Fruit fly (Drosophila melanogaster): ENCODE measurements around the gene CG14609.

CG14609 gene

DNA sequence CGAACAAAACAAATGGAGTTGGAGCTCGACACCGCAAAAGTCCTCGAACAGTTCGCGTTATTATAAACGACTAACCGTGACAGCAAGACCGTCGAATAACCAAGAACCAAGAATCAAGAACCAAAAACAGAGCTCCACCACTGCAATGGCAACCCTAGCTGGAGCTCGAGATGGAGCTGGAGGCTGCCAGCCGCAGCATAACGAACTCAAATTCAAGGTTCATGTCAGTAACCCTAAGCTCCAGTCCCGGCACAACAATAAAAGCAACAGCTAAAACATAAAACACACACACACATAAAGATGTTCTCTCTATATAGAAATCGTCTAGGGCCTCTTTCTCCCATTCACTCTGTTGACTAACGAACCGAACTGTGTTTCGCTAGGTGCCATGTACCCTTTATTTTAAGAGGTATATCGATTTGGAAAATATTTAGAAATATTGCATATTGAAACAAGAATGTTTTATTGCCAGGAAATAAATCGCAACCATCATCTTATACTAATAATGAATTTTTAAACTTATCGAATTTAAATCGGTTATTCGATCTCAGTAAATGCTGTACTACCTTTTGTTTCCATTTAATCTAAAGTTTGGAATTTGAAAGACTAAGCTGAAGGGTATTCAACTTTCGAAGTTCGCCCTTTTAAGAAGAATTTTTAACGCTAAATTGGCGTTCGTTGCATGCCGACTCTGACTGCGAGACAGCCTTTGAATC is 29.2 kb upstream of the CG14609 start (continued):
- TF ChIP-seq Xrp1 (GFP tag; IDR thresholded peaks at IDR 0.05) (peak; percentile 43; the same call in 1 of the 2 replicates), CG15601 (tag; optimal IDR thresholded peaks at IDR 0.05) (peak; percentile 28), Ets65A (GFP tag) (peak; percentile 91), ara (GFP tag; IDR thresholded peaks at IDR 0.05) (no peak), Scr (GFP tag; IDR thresholded peaks at IDR 0.05; ENCODE audit: partially characterized antibody) (no peak), Xbp1 (GFP tag; optimal IDR thresholded peaks at IDR 0.05) (peak; percentile 5), CG17612 (GFP tag; IDR thresholded peaks at IDR 0.05) (no peak), E2f1 (GFP tag; IDR thresholded peaks at IDR 0.05) (no peak), Ssrp (tag; optimal IDR thresholded peaks at IDR 0.05) (peak; percentile 34), CG7786 (GFP tag; optimal IDR thresholded peaks at IDR 0.05) (no peak), CG9727 (GFP tag; optimal IDR thresholded peaks at IDR 0.05) (peak; percentile 16), grn (GFP tag; optimal IDR thresholded peaks at IDR 0.05) (no peak), CG42726 (GFP tag; IDR thresholded peaks at IDR 0.05; ENCODE audit: partially characterized antibody) (no peak), Hsf (GFP tag; optimal IDR thresholded peaks at IDR 0.05) (peak; percentile 20), fu2 (GFP tag; optimal IDR thresholded peaks at IDR 0.05) (no peak), BtbVII (GFP tag; optimal IDR thresholded peaks at IDR 0.05) (no peak), crol (GFP tag; IDR thresholded peaks at IDR 0.05) (no peak), CG6272 (GFP tag; IDR thresholded peaks at IDR 0.05) (no peak), az2 (GFP tag; optimal IDR thresholded peaks at IDR 0.05) (peak; percentile 7), sqz (GFP tag; optimal IDR thresholded peaks at IDR 0.05) (no peak), CG33557 (GFP tag; optimal IDR thresholded peaks at IDR 0.05) (peak; percentile 4), nmo (GFP tag; optimal IDR thresholded peaks at IDR 0.05) (peak; percentile 26), CG10267 (tag; optimal IDR thresholded peaks at IDR 0.05) (peak; percentile 39), CG6791 (GFP tag; IDR thresholded peaks at IDR 0.05; ENCODE audit: partially characterized antibody) (no peak), CG18764 (GFP tag; optimal IDR thresholded peaks at IDR 0.05) (no peak), CG11456 (GFP tag; IDR thresholded peaks at IDR 0.05) (no peak)

dm6 chr3R:7172978-7173377 is 27.8 kb upstream of the CG14609 start:
- TF ChIP-seq Ets65A (GFP tag) (peak; percentile 62), CG10321 (GFP tag; IDR thresholded peaks at IDR 0.05) (no peak), ranshi (GFP tag; IDR thresholded peaks at IDR 0.05) (no peak), Pdp1 (GFP tag; optimal IDR thresholded peaks at IDR 0.05) (peak in 1 of 2 experiments; percentile 58)

dm6 chr3R:7174755-7175154 is 26.0 kb upstream of the CG14609 start:
- TF ChIP-seq CG10565 (GFP tag; optimal IDR thresholded peaks at IDR 0.05) (no peak), rib (GFP tag; IDR thresholded peaks at IDR 0.05) (no peak), ap (GFP tag; IDR thresholded peaks at IDR 0.05) (no peak), nmo (GFP tag; optimal IDR thresholded peaks at IDR 0.05) (no peak), CG14050 (GFP tag; IDR thresholded peaks at IDR 0.05) (no peak), CG4854 (GFP tag; optimal IDR thresholded peaks at IDR 0.05) (no peak), CG10462 (GFP tag; optimal IDR thresholded peaks at IDR 0.05) (no peak)

Data from whole organism, embryonic.